Fruit fly (Drosophila melanogaster) whole organism, embryonic: ENCODE data around the gene ssp7.
A peak's percentile ranks its signal among the peaks of the same experiment; 100 is the strongest.

Source experiments
- Atf6 ChIP-seq: fragments of 200-800 bp; sonication (Bioruptor generic); IDR thresholded peaks from 2 replicates; pipeline ENCODE4 v1.3.6; 2022; ENCODE audit warnings: missing biosample characterization, missing genetic modification characterization
- CG10565 ChIP-seq: fragments of 200-800 bp; sonication (Bioruptor generic); optimal IDR thresholded peaks from 3 replicates; lab custom pipeline; 2016; ENCODE audit warnings: missing biosample characterization, mild to moderate bottlenecking, missing genetic modification characterization
- CG10979 ChIP-seq: fragments of 200-800 bp; sonication (Bioruptor generic); optimal IDR thresholded peaks from 2 replicates; lab custom pipeline; 2018; ENCODE audit warnings: missing biosample characterization, mild to moderate bottlenecking, missing genetic modification characterization, moderate library complexity
- CG11695 ChIP-seq: fragments of 200-800 bp; sonication (Bioruptor generic); IDR thresholded peaks from 3 replicates; pipeline ENCODE4 v1.3.6; 2022; ENCODE audit warnings: missing biosample characterization, missing genetic modification characterization
- CG18599 ChIP-seq: fragments of 200-800 bp; sonication (Bioruptor generic); optimal IDR thresholded peaks from 3 replicates; lab custom pipeline; 2017; ENCODE audit warnings: missing biosample characterization, missing genetic modification characterization, mild to moderate bottlenecking, moderate library complexity, missing genetic modification reagents
- CG2120 ChIP-seq: fragments of 200-800 bp; sonication (Bioruptor generic); optimal IDR thresholded peaks from 3 replicates; lab custom pipeline; 2016; ENCODE audit warnings: missing biosample characterization, missing genetic modification characterization
- CG2712 ChIP-seq: fragments of 200-800 bp; optimal IDR thresholded peaks from 3 replicates; lab custom pipeline; 2019; ENCODE audit warnings: missing biosample characterization, mild to moderate bottlenecking, missing genetic modification characterization, moderate library complexity
- CG3281 ChIP-seq: fragments of 200-800 bp; sonication (Bioruptor generic); optimal IDR thresholded peaks from 3 replicates; lab custom pipeline; 2017; ENCODE audit warnings: missing biosample characterization, mild to moderate bottlenecking, missing genetic modification characterization
- CG4360 ChIP-seq: fragments of 200-800 bp; sonication (Bioruptor generic); IDR thresholded peaks from 2 replicates; pipeline ENCODE4 v1.3.6; 2022; ENCODE audit warnings: missing biosample characterization, missing genetic modification characterization
- CG4424 ChIP-seq: fragments of 200-800 bp; sonication (Bioruptor generic); optimal IDR thresholded peaks from 3 replicates; lab custom pipeline; 2016; ENCODE audit warnings: missing biosample characterization, missing genetic modification characterization
- CG9932 ChIP-seq: fragments of 200-800 bp; sonication (Bioruptor generic); IDR thresholded peaks from 2 replicates; pipeline ENCODE4 v1.3.6; 2022; ENCODE audit warnings: missing biosample characterization, missing genetic modification characterization
- Deaf1 ChIP-seq: fragments of 200-800 bp; optimal IDR thresholded peaks from 3 replicates; lab custom pipeline; 2019; ENCODE audit warnings: missing biosample characterization, mild to moderate bottlenecking, missing genetic modification characterization, moderate library complexity
- Elba2 ChIP-seq: fragments of 200-800 bp; sonication (Bioruptor generic); optimal IDR thresholded peaks from 3 replicates; lab custom pipeline; 2016; ENCODE audit warnings: missing biosample characterization, missing genetic modification characterization
- Fer1 ChIP-seq: fragments of 200-800 bp; sonication (Bioruptor generic); optimal IDR thresholded peaks from 2 replicates; lab custom pipeline; 2017; ENCODE audit warnings: missing biosample characterization, mild to moderate bottlenecking, missing genetic modification characterization
- Hr51 ChIP-seq, 2 experiments: fragments of 200-800 bp; sonication (Bioruptor generic); optimal IDR thresholded peaks; 2 replicates in 1 of 2; 3 replicates in 1 of 2; lab custom pipeline; 2016 to 2018; ENCODE audit warnings: missing biosample characterization in 2 of 2, missing genetic modification characterization in 2 of 2, mild to moderate bottlenecking in 1 of 2, moderate library complexity in 1 of 2
- Hr78 ChIP-seq, 2 experiments: fragments of 200-800 bp in 1 of 2; fragments of >200 bp in 1 of 2; sonication (Bioruptor generic) in 1 of 2; optimal IDR thresholded peaks; 2 replicates each; lab custom pipeline; 2017 to 2019; ENCODE audit warnings: missing biosample characterization in 2 of 2, missing genetic modification characterization in 2 of 2, mild to moderate bottlenecking in 1 of 2, moderate library complexity in 1 of 2
- MBD-R2 ChIP-seq: fragments of 200-800 bp; sonication (Bioruptor generic); IDR thresholded peaks from 2 replicates; pipeline ENCODE4 v1.3.6; 2022; ENCODE audit warnings: missing biosample characterization, missing genetic modification characterization
- Med ChIP-seq: fragments of 200-800 bp; sonication (Bioruptor generic); peaks from one replicate; lab custom pipeline; 2016; ENCODE audit warnings: missing biosample characterization, missing genetic modification characterization, mild to moderate bottlenecking, inconsistent platforms, moderate library complexity
- Meics ChIP-seq: fragments of 200-800 bp; sonication (Bioruptor generic); optimal IDR thresholded peaks from 2 replicates; lab custom pipeline; 2017; ENCODE audit warnings: missing biosample characterization, mild to moderate bottlenecking, missing genetic modification characterization
- Rfx ChIP-seq: fragments of 200-800 bp; sonication (Bioruptor generic); IDR thresholded peaks from 2 replicates; pipeline ENCODE4 v1.3.6; 2022; ENCODE audit warnings: missing biosample characterization, missing genetic modification characterization
- Sox102F ChIP-seq: fragments of 200-800 bp; sonication (Bioruptor generic); optimal IDR thresholded peaks from 2 replicates; lab custom pipeline; 2018; ENCODE audit warnings: missing biosample characterization, mild to moderate bottlenecking, missing genetic modification characterization, moderate library complexity
- Trl ChIP-seq, 3 experiments: fragments of >200 bp in 2 of 3; fragments of 200-800 bp in 1 of 3; sonication (Bioruptor generic) in 1 of 3; optimal IDR thresholded peaks; 2 replicates in 1 of 3; 3 replicates in 2 of 3; lab custom pipeline; 2016 to 2017; ENCODE audit warnings: missing biosample characterization in 1 of 3, missing genetic modification characterization in 1 of 3
- bcd ChIP-seq: fragments of 200-800 bp; sonication (Bioruptor generic); optimal IDR thresholded peaks from 2 replicates; lab custom pipeline; 2017; ENCODE audit warnings: missing biosample characterization, mild to moderate bottlenecking, missing genetic modification characterization
- bigmax ChIP-seq: fragments of 200-800 bp; sonication (Bioruptor generic); optimal IDR thresholded peaks from 2 replicates; lab custom pipeline; 2018; ENCODE audit warnings: missing biosample characterization, mild to moderate bottlenecking, missing genetic modification characterization
- caup ChIP-seq: fragments of 200-800 bp; sonication (Bioruptor generic); optimal IDR thresholded peaks from 3 replicates; lab custom pipeline; 2017; ENCODE audit warnings: missing biosample characterization, mild to moderate bottlenecking, missing genetic modification characterization, moderate library complexity; ENCODE audit not compliant: severe bottlenecking
- dmrt99B ChIP-seq: fragments of 200-800 bp; sonication (Bioruptor generic); optimal IDR thresholded peaks from 2 replicates; lab custom pipeline; 2018; ENCODE audit warnings: missing biosample characterization, mild to moderate bottlenecking, missing genetic modification characterization, moderate library complexity
- dysf ChIP-seq: fragments of 200-800 bp; sonication (Bioruptor generic); IDR thresholded peaks from 3 replicates; pipeline ENCODE4 v1.3.6; 2022; ENCODE audit warnings: missing biosample characterization, missing genetic modification characterization
- fd64A ChIP-seq: fragments of 200-800 bp; sonication (Bioruptor generic); optimal IDR thresholded peaks from 3 replicates; lab custom pipeline; 2018; ENCODE audit warnings: missing biosample characterization, mild to moderate bottlenecking, missing genetic modification characterization
- grau ChIP-seq: fragments of 200-800 bp; optimal IDR thresholded peaks from 3 replicates; lab custom pipeline; 2019; ENCODE audit warnings: missing biosample characterization, mild to moderate bottlenecking, missing genetic modification characterization, moderate library complexity
- insv ChIP-seq, 2 experiments: fragments of 200-800 bp; sonication (Bioruptor generic); optimal IDR thresholded peaks; 3 replicates each; lab custom pipeline; 2016 to 2018; ENCODE audit warnings: missing biosample characterization in 2 of 2, missing genetic modification characterization in 2 of 2
- kni ChIP-seq: fragments of 200-800 bp; sonication (Bioruptor generic); optimal IDR thresholded peaks from 3 replicates; lab custom pipeline; 2017; ENCODE audit warnings: mild to moderate bottlenecking, missing biosample characterization, missing genetic modification reagents, missing genetic modification characterization
- lab ChIP-seq: fragments of 200-800 bp; sonication (Bioruptor generic); optimal IDR thresholded peaks from 3 replicates; lab custom pipeline; 2017; ENCODE audit warnings: missing biosample characterization, missing genetic modification characterization, mild to moderate bottlenecking, moderate library complexity, missing genetic modification reagents
- nau ChIP-seq: fragments of 200-800 bp; sonication (Bioruptor generic); optimal IDR thresholded peaks from 3 replicates; lab custom pipeline; 2017; ENCODE audit warnings: missing biosample characterization, mild to moderate bottlenecking, missing genetic modification characterization, missing genetic modification reagents
- onecut ChIP-seq: fragments of 200-800 bp; sonication (Bioruptor generic); IDR thresholded peaks from 2 replicates; pipeline ENCODE4 v1.3.6; 2022; ENCODE audit warnings: missing biosample characterization, missing genetic modification characterization
- phol ChIP-seq: fragments of 200-800 bp; sonication (Bioruptor generic); optimal IDR thresholded peaks from 3 replicates; lab custom pipeline; 2018; ENCODE audit warnings: missing biosample characterization, mild to moderate bottlenecking, missing genetic modification characterization, moderate library complexity
- row ChIP-seq: fragments of 200-800 bp; sonication (Bioruptor generic); IDR thresholded peaks from 3 replicates; pipeline ENCODE4 v1.3.6; 2022; ENCODE audit warnings: missing biosample characterization, missing genetic modification characterization
- sens ChIP-seq: fragments of 200-800 bp; sonication (Bioruptor generic); peaks from one replicate; lab custom pipeline; 2016; ENCODE audit warnings: missing biosample characterization, missing genetic modification characterization
- tap ChIP-seq: fragments of 200-800 bp; optimal IDR thresholded peaks from 3 replicates; lab custom pipeline; 2019; ENCODE audit warnings: missing biosample characterization, mild to moderate bottlenecking, missing genetic modification characterization, moderate library complexity
- tna ChIP-seq: fragments of 200-800 bp; sonication (Bioruptor generic); IDR thresholded peaks from 2 replicates; pipeline ENCODE4 v1.3.6; 2022; ENCODE audit warnings: missing biosample characterization, missing genetic modification characterization; ENCODE audit not compliant: partially characterized antibody
- ttk ChIP-seq: fragments of 200-800 bp; sonication (Bioruptor generic); IDR thresholded peaks from 2 replicates; pipeline ENCODE4 v2.1.2; 2022; ENCODE audit warnings: missing biosample characterization, missing genetic modification characterization
- vfl ChIP-seq: fragments of 200-800 bp; sonication (Bioruptor generic); optimal IDR thresholded peaks from 2 replicates; lab custom pipeline; 2016; ENCODE audit warnings: missing biosample characterization, missing genetic modification characterization

Gene ssp7

dm6 chrX:11168958-11169357 is 28.9 kb upstream of the ssp7 start, which contains the start of gene Antdh (continued):
- peak; percentile 47 for TF ChIP-seq Rfx

- TF ChIP-seq row (GFP tag; lab: Robert Waterston, UW) (0 out of 3 replicates have a peak, but pooled peaks have one; percentile 17), kni (no peak), sens (peak; percentile 63), Deaf1 (peak; percentile 9), Med (GFP tag; lab: Kevin White, UChicago) (peak; percentile 46), onecut (GFP tag; lab: Robert Waterston, UW) (peak; percentile 23; the same call in 1 of the 2 replicates)
Measured at dm6 chrX:11159710-11160446, 19.8 kb upstream of the ssp7 start, which contains the start of gene CG32668. Gene CG32668 (minus strand): TSS chrX:11159760.

DNA sequence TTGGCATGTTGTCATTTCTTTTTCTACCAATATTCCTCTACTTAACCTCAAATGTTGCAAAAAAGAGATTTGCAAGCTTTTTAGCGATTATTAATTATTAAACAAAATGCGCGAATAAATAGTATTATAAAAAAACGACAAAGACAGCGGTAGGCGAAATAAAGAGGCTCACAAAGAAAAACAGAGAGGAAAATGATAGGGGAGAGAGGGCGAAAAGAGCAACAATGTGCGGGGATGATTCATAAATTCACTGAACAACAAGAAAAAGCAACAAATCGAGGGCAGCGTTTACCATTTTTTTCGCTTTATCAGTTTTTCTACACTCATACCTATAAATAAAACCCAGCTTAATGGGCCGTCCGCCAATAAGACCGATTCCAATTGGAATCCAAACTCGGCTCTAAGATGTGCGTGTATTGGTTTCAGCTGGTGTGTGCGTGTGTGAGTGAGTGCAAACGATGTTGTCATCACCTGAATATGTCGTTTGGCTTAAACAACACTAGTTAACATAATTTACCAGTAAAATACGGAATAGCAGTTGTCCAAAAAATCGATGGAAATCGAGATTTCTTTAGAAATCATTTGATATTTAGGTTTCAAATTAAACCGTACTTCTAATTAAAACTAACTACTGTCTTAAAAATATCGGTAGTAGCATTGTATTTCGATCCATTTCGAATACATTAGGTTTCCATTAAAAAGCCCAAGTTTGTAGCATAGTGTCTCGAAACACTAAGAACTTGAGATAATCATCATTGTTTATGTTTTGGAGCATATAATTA is 15.9 kb upstream of the ssp7 start:
- TF ChIP-seq vfl (GFP tag; lab: Kevin White, UChicago) (no peak), Hr78 (GFP tag; optimal IDR thresholded peaks at IDR 0.05; lab: Kevin White, UChicago) (no peak), CG10565 (GFP tag; lab: Kevin White, UChicago) (no peak), fd64A (GFP tag; lab: Kevin White, UChicago) (no peak), CG3281 (GFP tag; lab: Kevin White, UChicago) (peak; percentile 44), Hr51 (GFP tag; optimal IDR thresholded peaks at IDR 0.05; lab: Kevin White, UChicago) (peak in 1 of 2 experiments; percentile 16), Atf6 (0 out of 2 replicates have a peak, but pooled peaks have one; percentile 19), bigmax (peak; percentile 67), nau (GFP tag; lab: Kevin White, UChicago) (no peak), Trl (optimal IDR thresholded peaks at IDR 0.05; lab: Kevin White, UChicago) (peak; percentile 7 to 33), Trl (GFP tag; optimal IDR thresholded peaks at IDR 0.05; lab: Kevin White, UChicago) (no peak), insv (GFP tag; optimal IDR thresholded peaks at IDR 0.05; lab: Kevin White, UChicago) (peak; percentile 72 to 93), CG11695 (peak; percentile 56; the same call in 2 of the 3 replicates), CG4360 (peak; percentile 20; the same call in 1 of the 2 replicates), phol (tag; lab: Kevin White, UChicago) (peak; percentile 7), MBD-R2 (GFP tag; lab: Robert Waterston, UW) (peak; percentile 13; the same call in 1 of the 2 replicates), caup (GFP tag; lab: Kevin White, UChicago) (peak; percentile 10), Elba2 (GFP tag; lab: Kevin White, UChicago) (peak; percentile 74), grau (tag; lab: Kevin White, UChicago) (peak; percentile 37), row (GFP tag; lab: Robert Waterston, UW) (peak; percentile 42; the same call in 1 of the 3 replicates), Fer1 (GFP tag; lab: Kevin White, UChicago) (peak; percentile 7), tap (tag; lab: Kevin White, UChicago) (no peak), Sox102F (GFP tag; lab: Kevin White, UChicago) (no peak), sens (peak; percentile 2), Meics (GFP tag; lab: Kevin White, UChicago) (peak; percentile 40), tna (GFP tag; lab: Robert Waterston, UW) (no peak), Med (GFP tag; lab: Kevin White, UChicago) (peak; percentile 64), Rfx (peak; percentile 58), CG10979 (tag; lab: Kevin White, UChicago) (peak; percentile 6), CG2712 (tag; lab: Kevin White, UChicago) (peak; percentile 28), CG2120 (GFP tag; lab: Kevin White, UChicago) (peak; percentile 16), dmrt99B (tag; lab: Kevin White, UChicago) (peak; percentile 19), CG18599 (GFP tag; lab: Kevin White, UChicago) (peak; percentile 31), CG9932 (GFP tag; lab: Robert Waterston, UW) (peak; percentile 35), bcd (GFP tag; lab: Kevin White, UChicago) (peak; percentile 11), lab (GFP tag; lab: Kevin White, UChicago) (peak; percentile 41), ttk (GFP tag; lab: Robert Waterston, UW) (no peak), CG4424 (GFP tag; lab: Kevin White, UChicago) (no peak), dysf (GFP tag; lab: Robert Waterston, UW) (peak; percentile 31; the same call in 1 of the 3 replicates)
